Worm (Caenorhabditis elegans) whole organism, L2 larva: ENCODE data around the gene B0302.5.

ENCODE experiments used
- C34F6.9 ChIP-seq: fragments of 150-350 bp; optimal IDR thresholded peaks from 2 replicates; lab custom pipeline; 2014; ENCODE audit warnings: missing biosample characterization, missing genetic modification characterization
- F13H6.1 ChIP-seq: sonication (generic microtip); optimal IDR thresholded peaks from 2 replicates; lab custom pipeline; 2016; ENCODE audit warnings: missing genetic modification characterization, missing compliant biosample characterization
- R02D3.7 ChIP-seq: fragments of 150-350 bp; optimal IDR thresholded peaks from 2 replicates; lab custom pipeline; 2014; ENCODE audit warnings: missing biosample characterization, missing genetic modification characterization
- ZK546.5 ChIP-seq: sonication (generic microtip); optimal IDR thresholded peaks from 2 replicates; lab custom pipeline; 2017; ENCODE audit warnings: missing biosample characterization, missing genetic modification characterization
- aly-2 ChIP-seq: fragments of 150-350 bp; optimal IDR thresholded peaks from 2 replicates; lab custom pipeline; 2014; ENCODE audit warnings: missing biosample characterization, missing genetic modification characterization
- blmp-1 ChIP-seq: sonication (generic microtip); optimal IDR thresholded peaks from 2 replicates; lab custom pipeline; 2017; ENCODE audit warnings: missing genetic modification characterization, mild to moderate bottlenecking, missing compliant biosample characterization, antibody characterized with exemption, moderate library complexity; ENCODE audit not compliant: insufficient read depth
- ceh-16 ChIP-seq: fragments of 150-350 bp; optimal IDR thresholded peaks from 2 replicates; lab custom pipeline; 2014; ENCODE audit warnings: missing biosample characterization, missing genetic modification characterization
- ceh-82 ChIP-seq: fragments of 150-350 bp; optimal IDR thresholded peaks from 2 replicates; lab custom pipeline; 2014; ENCODE audit warnings: missing biosample characterization, missing genetic modification characterization
- crh-2 ChIP-seq: sonication (generic microtip); optimal IDR thresholded peaks from 2 replicates; lab custom pipeline; 2017; ENCODE audit warnings: missing biosample characterization, missing genetic modification characterization
- dmd-4 ChIP-seq: sonication (generic microtip); optimal IDR thresholded peaks from 2 replicates; lab custom pipeline; 2017; ENCODE audit warnings: missing biosample characterization, missing genetic modification characterization
- egl-27 ChIP-seq: sonication (generic microtip); optimal IDR thresholded peaks from 3 replicates; lab custom pipeline; 2017; ENCODE audit warnings: missing biosample characterization, missing genetic modification reagents, missing genetic modification characterization
- elt-1 ChIP-seq: fragments of 150-350 bp; optimal IDR thresholded peaks from 2 replicates; lab custom pipeline; 2014; ENCODE audit warnings: missing biosample characterization, missing genetic modification characterization
- fos-1 ChIP-seq: fragments of 150-350 bp; optimal IDR thresholded peaks from 2 replicates; lab custom pipeline; 2014; ENCODE audit warnings: missing biosample characterization, missing genetic modification characterization
- gmeb-1 ChIP-seq: fragments of 150-350 bp; optimal IDR thresholded peaks from 2 replicates; lab custom pipeline; 2014; ENCODE audit warnings: missing biosample characterization, missing genetic modification characterization
- lin-11 ChIP-seq: fragments of 150-350 bp; sonication (generic microtip); optimal IDR thresholded peaks from 2 replicates; lab custom pipeline; 2014; ENCODE audit warnings: missing biosample characterization, missing genetic modification characterization, inconsistent platforms, mixed read lengths
- lin-13 ChIP-seq: fragments of 150-350 bp; optimal IDR thresholded peaks from 2 replicates; lab custom pipeline; 2014; ENCODE audit warnings: missing biosample characterization, missing genetic modification reagents, missing genetic modification characterization
- lin-39 ChIP-seq: fragments of 150-350 bp; optimal IDR thresholded peaks from 2 replicates; lab custom pipeline; 2014; ENCODE audit warnings: missing biosample characterization, missing genetic modification reagents, missing genetic modification characterization
- lsy-2 ChIP-seq, 2 experiments: fragments of 150-350 bp in 1 of 2; sonication (generic microtip) in 1 of 2; optimal IDR thresholded peaks; 2 replicates each; lab custom pipeline; 2014 to 2017; ENCODE audit warnings: missing biosample characterization in 2 of 2, missing genetic modification characterization in 2 of 2
- mab-5 ChIP-seq: fragments of 150-350 bp; optimal IDR thresholded peaks from 2 replicates; lab custom pipeline; 2014; ENCODE audit warnings: missing biosample characterization, missing genetic modification characterization
- mbf-1 ChIP-seq: sonication (generic microtip); optimal IDR thresholded peaks from 2 replicates; lab custom pipeline; 2017; ENCODE audit warnings: missing biosample characterization, missing genetic modification characterization
- nhr-11 ChIP-seq: fragments of 150-350 bp; optimal IDR thresholded peaks from 2 replicates; lab custom pipeline; 2014; ENCODE audit warnings: missing biosample characterization, missing genetic modification characterization
- nhr-12 ChIP-seq: fragments of 150-350 bp; optimal IDR thresholded peaks from 2 replicates; lab custom pipeline; 2014; ENCODE audit warnings: missing biosample characterization, missing genetic modification characterization
- nhr-129 ChIP-seq: fragments of 150-350 bp; optimal IDR thresholded peaks from 2 replicates; lab custom pipeline; 2014; ENCODE audit warnings: missing biosample characterization, missing genetic modification characterization
- nhr-21 ChIP-seq: fragments of 150-350 bp; optimal IDR thresholded peaks from 2 replicates; lab custom pipeline; 2014; ENCODE audit warnings: missing biosample characterization, missing genetic modification characterization
- nhr-23 ChIP-seq: fragments of 150-350 bp; optimal IDR thresholded peaks from 2 replicates; lab custom pipeline; 2014; ENCODE audit warnings: missing biosample characterization, missing genetic modification reagents, missing genetic modification characterization
- nhr-237 ChIP-seq: fragments of 150-350 bp; optimal IDR thresholded peaks from 2 replicates; lab custom pipeline; 2014; ENCODE audit warnings: missing biosample characterization, missing genetic modification characterization
- nhr-6 ChIP-seq: fragments of 150-350 bp; optimal IDR thresholded peaks from 2 replicates; lab custom pipeline; 2014; ENCODE audit warnings: missing biosample characterization, missing genetic modification characterization
- nhr-77 ChIP-seq: fragments of 150-350 bp; optimal IDR thresholded peaks from 2 replicates; lab custom pipeline; 2014; ENCODE audit warnings: missing biosample characterization, missing genetic modification characterization
- peb-1 ChIP-seq: fragments of 150-350 bp; optimal IDR thresholded peaks from 2 replicates; lab custom pipeline; 2014; ENCODE audit warnings: missing biosample characterization, missing genetic modification characterization
- sem-4 ChIP-seq: fragments of 150-350 bp; optimal IDR thresholded peaks from 2 replicates; lab custom pipeline; 2014; ENCODE audit warnings: missing biosample characterization, missing genetic modification reagents, missing genetic modification characterization
- sma-9 ChIP-seq, 2 experiments: fragments of 150-350 bp in 1 of 2; sonication (generic microtip) in 1 of 2; optimal IDR thresholded peaks; 2 replicates each; lab custom pipeline; 2014 to 2016; ENCODE audit warnings: missing genetic modification characterization in 2 of 2, mild to moderate bottlenecking in 1 of 2, missing biosample characterization in 1 of 2, missing compliant biosample characterization in 1 of 2, missing genetic modification reagents in 1 of 2, moderate library complexity in 1 of 2
- snpc-4 ChIP-seq: fragments of 150-350 bp; optimal IDR thresholded peaks from 2 replicates; lab custom pipeline; 2014; ENCODE audit warnings: missing biosample characterization, missing genetic modification characterization
- unc-39 ChIP-seq: fragments of 150-350 bp; optimal IDR thresholded peaks from 2 replicates; lab custom pipeline; 2014; ENCODE audit warnings: missing biosample characterization, missing genetic modification characterization
- unc-55 ChIP-seq: fragments of 150-350 bp; sonication (generic microtip); optimal IDR thresholded peaks from 3 replicates; lab custom pipeline; 2014; ENCODE audit warnings: missing biosample characterization, missing genetic modification reagents, missing genetic modification characterization
- unc-62 ChIP-seq: fragments of 150-350 bp; optimal IDR thresholded peaks from 2 replicates; lab custom pipeline; 2014; ENCODE audit warnings: missing biosample characterization, missing genetic modification reagents, missing genetic modification characterization
- zag-1 ChIP-seq: fragments of 150-350 bp; optimal IDR thresholded peaks from 2 replicates; lab custom pipeline; 2014; ENCODE audit warnings: missing biosample characterization, missing genetic modification characterization
- ztf-11 ChIP-seq: sonication (generic microtip); optimal IDR thresholded peaks from 2 replicates; lab custom pipeline; 2017; ENCODE audit warnings: missing biosample characterization, missing genetic modification characterization
- ztf-4 ChIP-seq: fragments of 150-350 bp; optimal IDR thresholded peaks from 2 replicates; lab custom pipeline; 2014; ENCODE audit warnings: missing biosample characterization, missing genetic modification characterization

Gene B0302.5

DNA sequence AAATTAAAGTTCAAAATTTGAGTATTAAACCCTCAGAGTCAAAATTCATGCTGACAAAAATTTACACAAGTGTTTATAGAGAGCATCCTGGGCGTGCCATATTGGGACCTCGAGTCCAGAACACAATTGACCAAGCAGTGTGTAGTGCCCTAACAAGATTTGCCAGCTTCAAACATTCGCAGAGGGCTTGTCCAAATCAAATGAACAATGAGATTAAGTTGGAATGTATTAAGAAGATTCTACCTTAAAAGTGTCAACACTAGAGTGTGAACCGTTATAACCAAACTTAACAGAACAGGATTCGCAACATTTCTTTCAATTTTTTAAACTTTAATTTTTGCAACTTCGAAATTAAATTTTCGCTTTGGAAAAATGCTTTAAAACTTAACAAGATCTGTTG lies 24.5 kb downstream of the B0302.5 start:
- TF ChIP-seq mbf-1 (no peak), elt-1 (tag; lab: Kevin White, UChicago) (no peak), F13H6.1 (tag; lab: Kevin White, UChicago) (no peak), crh-2 (no peak), unc-62 (GFP tag; lab: Kevin White, UChicago) (no peak), lsy-2 (tag; optimal IDR thresholded peaks at IDR 0.05; lab: Kevin White, UChicago) (no peak), sma-9 (GFP tag; optimal IDR thresholded peaks at IDR 0.05; lab: Kevin White, UChicago) (no peak), sma-9 (tag; optimal IDR thresholded peaks at IDR 0.05; lab: Kevin White, UChicago) (no peak), nhr-129 (tag; lab: Kevin White, UChicago) (no peak), peb-1 (tag; lab: Kevin White, UChicago) (no peak), dmd-4 (tag; lab: Kevin White, UChicago) (no peak), R02D3.7 (tag; lab: Kevin White, UChicago) (no peak), fos-1 (tag; lab: Kevin White, UChicago) (no peak), gmeb-1 (no peak), ceh-16 (tag; lab: Kevin White, UChicago) (no peak), nhr-77 (tag; lab: Kevin White, UChicago) (no peak), nhr-12 (tag; lab: Kevin White, UChicago) (no peak), nhr-23 (tag; lab: Kevin White, UChicago) (no peak), blmp-1 (tag; lab: Kevin White, UChicago) (no peak), aly-2 (tag; lab: Kevin White, UChicago) (no peak)

DNA sequence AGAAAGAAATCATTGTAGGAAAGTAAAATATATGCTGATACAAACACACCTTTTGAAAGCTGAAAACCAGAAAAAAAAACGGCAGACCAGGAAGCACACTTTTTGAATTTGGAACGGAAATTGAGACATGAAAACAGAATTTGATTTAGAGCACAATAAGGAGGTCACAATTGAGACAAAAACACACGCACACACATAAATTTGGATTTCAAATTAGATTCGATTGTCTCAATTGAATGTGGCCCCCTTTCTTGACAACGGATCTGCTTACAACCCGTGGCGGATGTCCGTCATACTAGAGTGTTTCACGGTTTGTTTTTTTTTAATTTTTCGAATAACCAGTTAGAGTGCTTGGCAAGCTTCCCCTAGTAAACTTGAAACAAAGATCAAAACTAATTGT lies 26.9 kb downstream of the B0302.5 start:
- no peak for TF ChIP-seq nhr-237 (tag; lab: Kevin White, UChicago)
- TF ChIP-seq mbf-1 = no peak
- no peak for TF ChIP-seq ceh-16 (tag; lab: Kevin White, UChicago)

DNA sequence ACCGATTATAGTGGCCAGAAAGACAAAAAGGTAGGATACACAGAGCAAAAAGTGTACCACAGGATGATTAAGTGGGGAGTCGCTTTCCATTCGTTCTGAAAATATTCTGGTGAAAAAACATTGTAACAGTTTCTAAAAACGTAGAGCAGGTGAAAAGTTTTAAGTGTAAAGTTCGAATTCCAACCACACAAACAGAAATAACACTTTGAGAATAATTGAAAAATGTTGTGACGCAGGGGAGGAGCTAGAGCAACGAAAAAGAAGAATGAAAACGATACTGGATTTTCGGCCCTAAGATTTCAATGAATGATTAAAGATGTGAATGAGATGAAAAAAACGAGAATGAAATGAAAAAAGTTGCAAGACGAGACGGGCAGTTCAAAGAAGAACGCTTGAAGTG lies 37.1 kb downstream of the B0302.5 start, which contains the start of gene npr-21:
Gene npr-21 (minus strand): TSS at position 101 of the 400 bp plus-strand sequence.
- TF ChIP-seq ZK546.5 (tag; lab: Kevin White, UChicago) (no peak), peb-1 (tag; lab: Kevin White, UChicago) (no peak), ceh-82 (no peak), unc-39 (tag; lab: Kevin White, UChicago) (no peak), nhr-129 (tag; lab: Kevin White, UChicago) (no peak), mab-5 (tag; lab: Kevin White, UChicago) (no peak)

DNA sequence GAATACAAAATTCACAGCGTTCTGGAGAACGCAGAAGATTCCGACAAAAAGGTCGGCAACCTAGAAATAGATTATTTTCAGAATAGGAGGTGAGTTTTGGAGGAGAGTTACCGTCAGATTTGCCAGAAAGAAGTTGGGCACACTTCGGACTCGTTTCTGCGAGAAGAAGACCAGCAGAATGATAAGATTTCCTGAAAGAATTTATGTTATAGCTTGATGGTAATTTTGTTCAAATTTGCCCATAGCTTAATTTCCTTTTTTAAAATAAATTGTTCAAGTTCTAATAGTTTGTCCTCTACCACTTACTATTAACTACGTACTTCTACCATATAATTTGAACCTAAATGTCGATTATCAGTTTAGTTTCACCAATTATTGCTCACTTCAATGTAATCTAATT lies 37.8 kb downstream of the B0302.5 start:
- TF ChIP-seq sem-4 (tag; lab: Kevin White, UChicago) (no peak), dmd-4 (tag; lab: Kevin White, UChicago) (no peak)

DNA sequence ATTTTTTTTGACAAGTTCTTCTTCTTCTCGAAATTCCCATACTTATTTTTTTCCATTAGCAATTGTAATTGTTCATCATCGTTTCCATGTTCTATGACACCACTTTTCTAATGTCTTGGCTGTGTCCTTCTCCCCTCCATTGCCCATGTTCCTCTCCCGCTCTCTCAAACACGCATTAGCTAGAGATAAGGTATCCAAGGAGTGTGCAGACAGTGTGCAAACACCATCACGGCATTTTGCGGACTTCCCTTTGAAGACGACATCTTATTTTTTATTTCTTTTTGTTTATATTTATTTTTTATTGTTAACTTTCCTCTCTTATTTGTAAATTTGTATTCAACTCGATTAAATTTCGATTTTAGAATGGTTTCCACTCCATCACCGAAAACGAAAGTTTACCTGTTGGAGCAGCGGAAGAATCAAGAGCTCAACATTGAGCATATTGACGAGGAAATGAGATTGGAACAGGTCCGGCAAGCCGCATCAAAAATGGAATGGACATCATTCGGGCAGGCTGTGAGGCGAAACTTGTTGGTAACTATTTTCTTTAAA lies 43.7 kb downstream of the B0302.5 start, which contains the start of gene mdt-1.2:
Gene mdt-1.2 (plus strand): TSS at position 363 of the 552 bp plus-strand sequence.
- peak; percentile 37 for TF ChIP-seq ztf-4 (tag; lab: Kevin White, UChicago)
- peak; percentile 83 for TF ChIP-seq unc-55
- peak; percentile 81 for TF ChIP-seq nhr-129 (tag; lab: Kevin White, UChicago)
- TF ChIP-seq ceh-16 (tag; lab: Kevin White, UChicago) = no peak
- no peak for TF ChIP-seq ztf-11 (tag; lab: Kevin White, UChicago)
- TF ChIP-seq C34F6.9 = peak; percentile 83
- TF ChIP-seq nhr-21 (tag; lab: Kevin White, UChicago) = peak; percentile 67
- TF ChIP-seq lin-39 (tag; lab: Kevin White, UChicago) = no peak
- TF ChIP-seq lin-13 (GFP tag; lab: Kevin White, UChicago) = no peak
- peak; percentile 1 for TF ChIP-seq snpc-4 (tag; lab: Kevin White, UChicago)
- TF ChIP-seq crh-2 = peak; percentile 81
- TF ChIP-seq elt-1 (tag; lab: Kevin White, UChicago) = no peak
- TF ChIP-seq zag-1 (tag; lab: Kevin White, UChicago) = peak; percentile 50
- TF ChIP-seq sma-9 (GFP tag; optimal IDR thresholded peaks at IDR 0.05; lab: Kevin White, UChicago) = peak; percentile 73
- no peak for TF ChIP-seq sma-9 (tag; optimal IDR thresholded peaks at IDR 0.05; lab: Kevin White, UChicago)
- peak; percentile 59 for TF ChIP-seq nhr-6 (tag; lab: Kevin White, UChicago)
- peak; percentile 49 to 81 for TF ChIP-seq lsy-2 (tag; optimal IDR thresholded peaks at IDR 0.05; lab: Kevin White, UChicago)
- TF ChIP-seq nhr-11 = no peak
- peak; percentile 59 for TF ChIP-seq lin-11 (tag; lab: Kevin White, UChicago)
- peak; percentile 47 for TF ChIP-seq sem-4 (tag; lab: Kevin White, UChicago)
- peak; percentile 11 for TF ChIP-seq mab-5 (tag; lab: Kevin White, UChicago)
- peak; percentile 74 for TF ChIP-seq F13H6.1 (tag; lab: Kevin White, UChicago)
- TF ChIP-seq egl-27 (tag; lab: Kevin White, UChicago) = peak; percentile 85
- peak; percentile 73 for TF ChIP-seq fos-1 (tag; lab: Kevin White, UChicago)
- peak; percentile 34 for TF ChIP-seq blmp-1 (tag; lab: Kevin White, UChicago)
